Worm (Caenorhabditis elegans): ENCODE results near the gene Y53G8AR.5.

DNA sequence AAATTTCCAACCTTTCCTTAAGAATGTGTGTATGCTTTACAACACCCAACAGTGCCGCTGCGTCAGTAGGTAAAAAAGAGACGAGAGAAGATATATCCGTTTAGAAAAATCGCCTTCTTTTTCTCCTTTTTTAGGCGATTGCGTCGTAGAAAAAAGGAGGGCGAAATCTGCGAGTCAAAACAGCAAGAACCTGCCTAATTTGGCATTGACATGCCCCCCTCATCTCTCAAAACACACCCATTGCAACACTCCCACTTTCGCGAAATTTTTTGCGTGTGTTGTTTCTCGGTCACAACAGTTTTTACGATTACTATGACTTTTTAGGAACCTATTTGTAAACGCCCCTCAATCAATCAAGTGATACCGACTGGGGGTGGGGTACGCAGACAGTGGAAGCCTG, 54.4 kb downstream of the Y53G8AR.5 start:
- TF ChIP-seq elt-2 (tag; optimal IDR thresholded peaks at IDR 0.05) (no peak), hlh-30 (tag; optimal IDR thresholded peaks at IDR 0.05; ENCODE audit: insufficient read depth) (no peak), pax-1 (tag; optimal IDR thresholded peaks at IDR 0.05) (no peak), K09A11.1 (tag; optimal IDR thresholded peaks at IDR 0.05; ENCODE audit: insufficient read depth) (no peak), ceh-31 (tag; optimal IDR thresholded peaks at IDR 0.05) (no peak), F13H6.1 (tag; optimal IDR thresholded peaks at IDR 0.05) (no peak), ceh-2 (tag; optimal IDR thresholded peaks at IDR 0.05) (no peak)

Measured in whole organism, late embryonic.